Worm (Caenorhabditis elegans) whole organism, L2 larva: Measurements from ENCODE around the gene dsl-6.
A peak's percentile ranks its signal among the peaks of the same experiment; 100 is the strongest.

Experiments
- C34F6.9 ChIP-seq: fragments of 150-350 bp; optimal IDR thresholded peaks from 2 replicates; lab custom pipeline; 2014; ENCODE audit warnings: missing biosample characterization, missing genetic modification characterization
- F13H6.1 ChIP-seq: sonication (generic microtip); optimal IDR thresholded peaks from 2 replicates; lab custom pipeline; 2016; ENCODE audit warnings: missing genetic modification characterization, missing compliant biosample characterization
- R02D3.7 ChIP-seq: fragments of 150-350 bp; optimal IDR thresholded peaks from 2 replicates; lab custom pipeline; 2014; ENCODE audit warnings: missing biosample characterization, missing genetic modification characterization
- Y55F3AM.14 ChIP-seq: fragments of 200-800 bp; sonication (Bioruptor generic); optimal IDR thresholded peaks from 2 replicates; lab custom pipeline; 2018; ENCODE audit warnings: mild to moderate bottlenecking, missing genetic modification characterization, missing compliant biosample characterization
- ZK546.5 ChIP-seq: sonication (generic microtip); optimal IDR thresholded peaks from 2 replicates; lab custom pipeline; 2017; ENCODE audit warnings: missing biosample characterization, missing genetic modification characterization
- aly-2 ChIP-seq: fragments of 150-350 bp; optimal IDR thresholded peaks from 2 replicates; lab custom pipeline; 2014; ENCODE audit warnings: missing biosample characterization, missing genetic modification characterization
- ama-1 ChIP-seq: fragments of 150-350 bp; optimal IDR thresholded peaks from 2 replicates; lab custom pipeline; 2018; ENCODE audit warnings: inconsistent platforms
- blmp-1 ChIP-seq: sonication (generic microtip); optimal IDR thresholded peaks from 2 replicates; lab custom pipeline; 2017; ENCODE audit warnings: missing genetic modification characterization, mild to moderate bottlenecking, missing compliant biosample characterization, antibody characterized with exemption, moderate library complexity; ENCODE audit not compliant: insufficient read depth
- ceh-16 ChIP-seq: fragments of 150-350 bp; optimal IDR thresholded peaks from 2 replicates; lab custom pipeline; 2014; ENCODE audit warnings: missing biosample characterization, missing genetic modification characterization
- ceh-82 ChIP-seq: fragments of 150-350 bp; optimal IDR thresholded peaks from 2 replicates; lab custom pipeline; 2014; ENCODE audit warnings: missing biosample characterization, missing genetic modification characterization
- crh-2 ChIP-seq: sonication (generic microtip); optimal IDR thresholded peaks from 2 replicates; lab custom pipeline; 2017; ENCODE audit warnings: missing biosample characterization, missing genetic modification characterization
- dmd-4 ChIP-seq: sonication (generic microtip); optimal IDR thresholded peaks from 2 replicates; lab custom pipeline; 2017; ENCODE audit warnings: missing biosample characterization, missing genetic modification characterization
- elt-1 ChIP-seq: fragments of 150-350 bp; optimal IDR thresholded peaks from 2 replicates; lab custom pipeline; 2014; ENCODE audit warnings: missing biosample characterization, missing genetic modification characterization
- fos-1 ChIP-seq: fragments of 150-350 bp; optimal IDR thresholded peaks from 2 replicates; lab custom pipeline; 2014; ENCODE audit warnings: missing biosample characterization, missing genetic modification characterization
- gmeb-1 ChIP-seq: fragments of 150-350 bp; optimal IDR thresholded peaks from 2 replicates; lab custom pipeline; 2014; ENCODE audit warnings: missing biosample characterization, missing genetic modification characterization
- lin-11 ChIP-seq: fragments of 150-350 bp; sonication (generic microtip); optimal IDR thresholded peaks from 2 replicates; lab custom pipeline; 2014; ENCODE audit warnings: missing biosample characterization, missing genetic modification characterization, inconsistent platforms, mixed read lengths
- lin-39 ChIP-seq: fragments of 150-350 bp; optimal IDR thresholded peaks from 2 replicates; lab custom pipeline; 2014; ENCODE audit warnings: missing biosample characterization, missing genetic modification reagents, missing genetic modification characterization
- lsy-2 ChIP-seq, 2 experiments: fragments of 150-350 bp in 1 of 2; sonication (generic microtip) in 1 of 2; optimal IDR thresholded peaks; 2 replicates each; lab custom pipeline; 2014 to 2017; ENCODE audit warnings: missing biosample characterization in 2 of 2, missing genetic modification characterization in 2 of 2
- mab-5 ChIP-seq: fragments of 150-350 bp; optimal IDR thresholded peaks from 2 replicates; lab custom pipeline; 2014; ENCODE audit warnings: missing biosample characterization, missing genetic modification characterization
- mbf-1 ChIP-seq: sonication (generic microtip); optimal IDR thresholded peaks from 2 replicates; lab custom pipeline; 2017; ENCODE audit warnings: missing biosample characterization, missing genetic modification characterization
- mdl-1 ChIP-seq, 2 experiments: fragments of 150-350 bp in 1 of 2; sonication (generic microtip) in 1 of 2; optimal IDR thresholded peaks; 2 replicates each; lab custom pipeline; 2017; ENCODE audit warnings: missing biosample characterization in 2 of 2, missing genetic modification characterization in 2 of 2
- nhr-10 ChIP-seq: sonication (generic microtip); optimal IDR thresholded peaks from 2 replicates; lab custom pipeline; 2017; ENCODE audit warnings: missing biosample characterization, missing genetic modification characterization
- nhr-11 ChIP-seq: fragments of 150-350 bp; optimal IDR thresholded peaks from 2 replicates; lab custom pipeline; 2014; ENCODE audit warnings: missing biosample characterization, missing genetic modification characterization
- nhr-129 ChIP-seq: fragments of 150-350 bp; optimal IDR thresholded peaks from 2 replicates; lab custom pipeline; 2014; ENCODE audit warnings: missing biosample characterization, missing genetic modification characterization
- nhr-21 ChIP-seq: fragments of 150-350 bp; optimal IDR thresholded peaks from 2 replicates; lab custom pipeline; 2014; ENCODE audit warnings: missing biosample characterization, missing genetic modification characterization
- nhr-23 ChIP-seq: fragments of 150-350 bp; optimal IDR thresholded peaks from 2 replicates; lab custom pipeline; 2014; ENCODE audit warnings: missing biosample characterization, missing genetic modification reagents, missing genetic modification characterization
- nhr-237 ChIP-seq: fragments of 150-350 bp; optimal IDR thresholded peaks from 2 replicates; lab custom pipeline; 2014; ENCODE audit warnings: missing biosample characterization, missing genetic modification characterization
- nhr-6 ChIP-seq: fragments of 150-350 bp; optimal IDR thresholded peaks from 2 replicates; lab custom pipeline; 2014; ENCODE audit warnings: missing biosample characterization, missing genetic modification characterization
- nhr-77 ChIP-seq: fragments of 150-350 bp; optimal IDR thresholded peaks from 2 replicates; lab custom pipeline; 2014; ENCODE audit warnings: missing biosample characterization, missing genetic modification characterization
- peb-1 ChIP-seq: fragments of 150-350 bp; optimal IDR thresholded peaks from 2 replicates; lab custom pipeline; 2014; ENCODE audit warnings: missing biosample characterization, missing genetic modification characterization
- skn-1 ChIP-seq: sonication (generic microtip); optimal IDR thresholded peaks from 2 replicates; lab custom pipeline; 2017; ENCODE audit warnings: missing biosample characterization, missing genetic modification characterization
- sma-9 ChIP-seq, 2 experiments: fragments of 150-350 bp in 1 of 2; sonication (generic microtip) in 1 of 2; optimal IDR thresholded peaks; 2 replicates each; lab custom pipeline; 2014 to 2016; ENCODE audit warnings: missing genetic modification characterization in 2 of 2, mild to moderate bottlenecking in 1 of 2, missing biosample characterization in 1 of 2, missing compliant biosample characterization in 1 of 2, missing genetic modification reagents in 1 of 2, moderate library complexity in 1 of 2
- unc-55 ChIP-seq: fragments of 150-350 bp; sonication (generic microtip); optimal IDR thresholded peaks from 3 replicates; lab custom pipeline; 2014; ENCODE audit warnings: missing biosample characterization, missing genetic modification reagents, missing genetic modification characterization
- ztf-1 ChIP-seq: fragments of 200-800 bp; sonication (Bioruptor generic); conservative IDR thresholded peaks from 2 replicates; pipeline ENCODE4 v1.3.6; 2022; ENCODE audit warnings: missing genetic modification characterization, missing compliant biosample characterization
- ztf-11 ChIP-seq: sonication (generic microtip); optimal IDR thresholded peaks from 2 replicates; lab custom pipeline; 2017; ENCODE audit warnings: missing biosample characterization, missing genetic modification characterization

Gene dsl-6

DNA sequence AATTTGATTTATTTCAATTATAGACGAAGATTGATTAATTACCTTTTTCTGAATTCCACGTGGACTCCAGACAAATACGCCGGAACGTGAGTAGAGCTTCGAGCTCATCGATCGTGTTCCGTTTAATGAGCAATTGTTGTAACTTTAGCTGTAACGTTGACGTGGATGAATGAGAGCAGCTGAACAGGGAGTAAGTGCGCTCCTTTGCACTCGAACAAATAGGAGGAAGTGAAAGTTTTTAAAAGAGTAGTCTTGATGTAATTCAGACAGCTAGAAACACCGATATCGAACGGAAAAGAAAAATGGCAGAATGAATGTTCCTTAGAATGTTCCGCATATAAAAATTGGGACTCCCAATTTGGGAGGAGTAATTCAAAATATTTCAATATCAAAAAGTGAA is 26.5 kb downstream of the dsl-6 start, which contains the start of gene sec-31:
sec-31 (minus strand) TSS at position 148 of the 400 bp plus-strand sequence.
- TF ChIP-seq F13H6.1 (tag; lab: Kevin White, UChicago) (no peak), nhr-23 (tag; lab: Kevin White, UChicago) (no peak), nhr-6 (tag; lab: Kevin White, UChicago) (no peak), ZK546.5 (tag; lab: Kevin White, UChicago) (no peak), ceh-82 (tag; lab: Kevin White, UChicago) (no peak), blmp-1 (tag; lab: Kevin White, UChicago) (peak; percentile 75), mbf-1 (tag; lab: Kevin White, UChicago) (no peak), nhr-10 (no peak), lin-39 (tag; lab: Kevin White, UChicago) (no peak), R02D3.7 (tag; lab: Kevin White, UChicago) (no peak), crh-2 (tag; lab: Kevin White, UChicago) (peak; percentile 60), nhr-129 (peak; percentile 6), sma-9 (GFP tag; optimal IDR thresholded peaks at IDR 0.05; lab: Kevin White, UChicago) (no peak), sma-9 (tag; optimal IDR thresholded peaks at IDR 0.05; lab: Kevin White, UChicago) (no peak), dmd-4 (tag; lab: Kevin White, UChicago) (no peak), elt-1 (tag; lab: Kevin White, UChicago) (no peak), nhr-237 (tag; lab: Kevin White, UChicago) (no peak)

DNA sequence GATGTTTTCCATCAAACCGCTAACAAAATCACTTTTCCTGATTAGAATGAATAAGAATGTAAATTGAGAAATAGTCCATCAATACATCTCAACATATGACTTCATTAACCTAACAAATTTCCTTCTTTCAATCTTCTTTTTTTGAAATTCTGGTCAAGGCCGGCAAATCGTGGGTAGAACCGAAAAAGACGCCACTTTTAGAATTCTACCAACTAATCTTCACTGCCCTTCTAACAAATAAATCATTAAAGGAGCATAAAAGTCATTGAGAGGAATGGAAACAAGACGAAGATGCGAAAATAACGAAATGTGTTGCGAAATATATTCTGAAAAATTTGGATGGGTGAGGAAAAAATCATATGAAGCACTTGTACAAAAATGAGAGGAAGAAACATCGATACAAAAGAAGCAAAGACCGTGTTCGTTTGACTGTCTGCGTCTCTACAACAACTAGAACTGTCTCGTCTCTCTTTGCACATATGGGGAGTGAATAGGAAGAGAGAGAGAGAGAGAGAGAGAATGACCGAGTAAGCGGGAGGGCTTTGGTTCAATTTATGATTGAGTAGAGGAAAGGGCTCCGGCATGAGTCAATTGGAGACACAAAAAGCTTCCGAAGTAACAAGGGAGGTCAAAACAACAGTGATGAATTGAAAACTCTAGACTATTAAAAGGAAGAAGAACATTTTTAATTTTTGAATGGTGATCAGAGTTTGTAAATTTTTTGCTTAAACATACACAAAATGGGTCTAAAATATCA is 34.1 kb downstream of the dsl-6 start:
- peak; percentile 28 for TF ChIP-seq unc-55 (GFP tag; lab: Kevin White, UChicago)
- TF ChIP-seq sma-9 (GFP tag; optimal IDR thresholded peaks at IDR 0.05; lab: Kevin White, UChicago), result no peak
- TF ChIP-seq sma-9 (tag; optimal IDR thresholded peaks at IDR 0.05; lab: Kevin White, UChicago), result no peak
- TF ChIP-seq nhr-129, result peak; percentile 29
- TF ChIP-seq nhr-6 (tag; lab: Kevin White, UChicago), result no peak
- TF ChIP-seq ceh-16 (tag; lab: Kevin White, UChicago), result no peak
- TF ChIP-seq C34F6.9 (tag; lab: Kevin White, UChicago), result peak; percentile 43
- TF ChIP-seq crh-2 (tag; lab: Kevin White, UChicago), result peak; percentile 6
- peak in 1 of 2 experiments; percentile 34 for TF ChIP-seq lsy-2 (tag; optimal IDR thresholded peaks at IDR 0.05; lab: Kevin White, UChicago)
- peak; percentile 40 for TF ChIP-seq fos-1 (tag; lab: Kevin White, UChicago)

DNA sequence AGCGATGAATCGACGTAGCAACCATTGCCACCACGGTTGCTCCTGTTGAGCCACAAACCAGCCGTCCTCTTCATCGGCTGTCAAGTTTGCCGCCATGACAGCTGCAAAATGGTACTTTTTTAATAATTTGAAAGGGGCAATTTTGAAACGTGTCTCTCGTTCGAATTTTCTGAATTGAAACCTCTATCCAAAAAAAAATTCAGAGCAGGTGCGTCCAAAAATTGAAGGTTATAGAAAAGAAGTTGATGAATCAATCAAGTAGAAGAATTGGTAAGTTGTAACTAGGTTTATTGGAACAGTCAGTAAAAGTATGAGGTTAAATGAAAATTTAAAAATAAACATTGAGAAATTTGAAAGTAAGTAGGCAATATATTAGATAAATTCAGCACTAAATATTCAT is 36.7 kb downstream of the dsl-6 start, which contains the start of gene T01G1.4:
T01G1.4 (minus strand) TSS at position 101 of the 400 bp plus-strand sequence.
- TF ChIP-seq peb-1 (tag; lab: Kevin White, UChicago) (no peak), mbf-1 (tag; lab: Kevin White, UChicago) (no peak), dmd-4 (tag; lab: Kevin White, UChicago) (no peak), ztf-1 (no peak), ceh-16 (tag; lab: Kevin White, UChicago) (no peak), nhr-129 (no peak), F13H6.1 (tag; lab: Kevin White, UChicago) (no peak), nhr-21 (tag; lab: Kevin White, UChicago) (no peak), lin-11 (no peak), blmp-1 (tag; lab: Kevin White, UChicago) (no peak), mdl-1 (tag; optimal IDR thresholded peaks at IDR 0.05; lab: Kevin White, UChicago) (no peak), nhr-11 (tag; lab: Kevin White, UChicago) (no peak), aly-2 (tag; lab: Kevin White, UChicago) (no peak)

DNA sequence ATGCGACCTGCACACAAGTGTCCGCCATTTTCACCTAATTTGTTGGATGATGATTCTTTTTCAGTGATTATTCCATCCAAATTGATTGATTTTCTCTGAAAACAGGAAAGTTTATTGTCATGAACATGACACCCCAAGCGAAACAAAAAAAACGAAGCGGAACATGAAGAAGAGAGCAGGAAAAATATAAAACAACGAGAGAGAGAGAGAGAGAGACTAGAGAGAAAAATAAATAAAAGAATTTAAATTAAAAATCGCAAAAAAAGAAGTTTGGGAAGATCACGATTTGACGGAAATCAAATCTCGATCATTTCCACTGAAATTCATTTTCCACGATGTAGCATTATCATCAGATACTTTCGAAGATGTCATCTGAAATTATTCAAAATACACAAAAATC is 38.3 kb downstream of the dsl-6 start, which contains the start of gene klp-12:
klp-12 (minus strand) TSS at position 101 of the 400 bp plus-strand sequence.
- TF ChIP-seq ztf-11 (tag; lab: Kevin White, UChicago), result no peak
- TF ChIP-seq nhr-77 (tag; lab: Kevin White, UChicago), result no peak
- no peak for TF ChIP-seq nhr-237 (tag; lab: Kevin White, UChicago)
- TF ChIP-seq ama-1 (lab: Kevin White, UChicago), result no peak
- no peak for TF ChIP-seq mab-5
- no peak for TF ChIP-seq peb-1 (tag; lab: Kevin White, UChicago)
- no peak for TF ChIP-seq Y55F3AM.14
- TF ChIP-seq nhr-11 (tag; lab: Kevin White, UChicago), result no peak
- TF ChIP-seq gmeb-1, result no peak
- no peak for TF ChIP-seq skn-1
- no peak for TF ChIP-seq C34F6.9 (tag; lab: Kevin White, UChicago)
